Fruit fly (Drosophila melanogaster) whole organism, embryonic: Measurements from ENCODE around the gene PK1-R.

ENCODE experiments used
- CG10147 ChIP-seq: fragments of 200-800 bp; sonication (Bioruptor generic); optimal IDR thresholded peaks from 2 replicates; lab custom pipeline; 2019; ENCODE audit warnings: missing biosample characterization, mild to moderate bottlenecking, missing genetic modification characterization, moderate library complexity
- CG11504 ChIP-seq: fragments of 200-800 bp; sonication (Bioruptor generic); optimal IDR thresholded peaks from 3 replicates; lab custom pipeline; 2019; ENCODE audit warnings: missing biosample characterization, mild to moderate bottlenecking, missing genetic modification characterization, moderate library complexity
- CG11723 ChIP-seq: fragments of 200-800 bp; sonication (Bioruptor generic); optimal IDR thresholded peaks from 2 replicates; lab custom pipeline; 2017; ENCODE audit warnings: missing biosample characterization, mild to moderate bottlenecking, missing genetic modification characterization
- CG12942 ChIP-seq: fragments of 200-800 bp; sonication (Bioruptor generic); optimal IDR thresholded peaks from 3 replicates; lab custom pipeline; 2016; ENCODE audit warnings: missing biosample characterization, missing genetic modification characterization
- CG13424 ChIP-seq: fragments of 200-800 bp; sonication (Bioruptor generic); optimal IDR thresholded peaks from 2 replicates; lab custom pipeline; 2019; ENCODE audit warnings: missing biosample characterization, mild to moderate bottlenecking, missing genetic modification characterization, moderate library complexity
- CG14441 ChIP-seq: fragments of 200-800 bp; sonication (Bioruptor generic); IDR thresholded peaks from 2 replicates; pipeline ENCODE4 v1.3.6; 2022; ENCODE audit warnings: missing biosample characterization, missing genetic modification characterization
- CG15479 ChIP-seq: fragments of 200-800 bp; sonication (Bioruptor generic); optimal IDR thresholded peaks from 3 replicates; lab custom pipeline; 2019; ENCODE audit warnings: missing biosample characterization, mild to moderate bottlenecking, missing genetic modification characterization, moderate library complexity
- CG17186 ChIP-seq: fragments of 200-800 bp; sonication (Bioruptor generic); optimal IDR thresholded peaks from 3 replicates; lab custom pipeline; 2017; ENCODE audit warnings: missing biosample characterization, missing genetic modification reagents, missing genetic modification characterization
- CG17359 ChIP-seq: fragments of 200-800 bp; sonication (Bioruptor generic); optimal IDR thresholded peaks from 3 replicates; lab custom pipeline; 2018; ENCODE audit warnings: missing biosample characterization, mild to moderate bottlenecking, missing genetic modification characterization, moderate library complexity
- CG2875 ChIP-seq: fragments of 200-800 bp; sonication (Bioruptor generic); optimal IDR thresholded peaks from 2 replicates; lab custom pipeline; 2017; ENCODE audit warnings: missing biosample characterization, mild to moderate bottlenecking, missing genetic modification characterization, missing genetic modification reagents
- CG4820 ChIP-seq: fragments of 200-800 bp; sonication (Bioruptor generic); optimal IDR thresholded peaks from 3 replicates; lab custom pipeline; 2016; ENCODE audit warnings: missing biosample characterization, missing genetic modification characterization
- CG5180 ChIP-seq: fragments of 200-800 bp; sonication (Bioruptor generic); optimal IDR thresholded peaks from 3 replicates; lab custom pipeline; 2017; ENCODE audit warnings: missing biosample characterization, missing genetic modification characterization, mild to moderate bottlenecking, moderate library complexity, missing genetic modification reagents
- CG5245 ChIP-seq: fragments of 200-800 bp; sonication (Bioruptor generic); optimal IDR thresholded peaks from 3 replicates; lab custom pipeline; 2016; ENCODE audit warnings: missing biosample characterization, missing genetic modification characterization
- CG6272 ChIP-seq: fragments of 200-800 bp; sonication (Bioruptor generic); IDR thresholded peaks from 2 replicates; pipeline ENCODE4 v1.3.6; 2022; ENCODE audit warnings: missing biosample characterization, missing genetic modification characterization
- CG7357 ChIP-seq: fragments of 200-800 bp; sonication (Bioruptor generic); IDR thresholded peaks from 3 replicates; pipeline ENCODE4 v1.3.6; 2022; ENCODE audit warnings: missing biosample characterization, missing genetic modification characterization
- CG8388 ChIP-seq: fragments of 200-800 bp; sonication (Bioruptor generic); optimal IDR thresholded peaks from 2 replicates; lab custom pipeline; 2019; ENCODE audit warnings: missing biosample characterization, mild to moderate bottlenecking, missing genetic modification characterization, moderate library complexity
- CG9797 ChIP-seq: fragments of 200-800 bp; sonication (Bioruptor generic); optimal IDR thresholded peaks from 3 replicates; lab custom pipeline; 2018; ENCODE audit warnings: missing biosample characterization, mild to moderate bottlenecking, missing genetic modification characterization
- Dp ChIP-seq: fragments of 200-800 bp; sonication (Bioruptor generic); optimal IDR thresholded peaks from 2 replicates; lab custom pipeline; 2018; ENCODE audit warnings: missing biosample characterization, mild to moderate bottlenecking, missing genetic modification characterization, moderate library complexity
- Eip74EF ChIP-seq, 2 experiments: fragments of 200-800 bp in 1 of 2; fragments of >200 bp in 1 of 2; sonication (Bioruptor generic) in 1 of 2; optimal IDR thresholded peaks; 2 replicates each; lab custom pipeline; 2017 to 2019; ENCODE audit warnings: missing biosample characterization in 2 of 2, missing genetic modification characterization in 2 of 2, mild to moderate bottlenecking in 1 of 2, moderate library complexity in 1 of 2
- H2.0 ChIP-seq: fragments of 200-800 bp; sonication (Bioruptor generic); IDR thresholded peaks from 2 replicates; pipeline ENCODE4 v1.3.6; 2022; ENCODE audit warnings: missing biosample characterization, missing genetic modification characterization
- Kr ChIP-seq: fragments of 200-800 bp; sonication (Bioruptor generic); optimal IDR thresholded peaks from 2 replicates; lab custom pipeline; 2017; ENCODE audit warnings: missing biosample characterization, mild to moderate bottlenecking, missing genetic modification characterization
- MESR4 ChIP-seq: fragments of 200-800 bp; sonication (Bioruptor generic); optimal IDR thresholded peaks from 2 replicates; lab custom pipeline; 2018; ENCODE audit warnings: missing biosample characterization, mild to moderate bottlenecking, missing genetic modification characterization, moderate library complexity
- Oaz ChIP-seq: fragments of 200-800 bp; sonication (Bioruptor generic); IDR thresholded peaks from 2 replicates; pipeline ENCODE4 v1.3.6; 2022; ENCODE audit warnings: missing biosample characterization, missing genetic modification characterization
- Scr ChIP-seq: fragments of 200-800 bp; sonication (Bioruptor generic); IDR thresholded peaks from 2 replicates; pipeline ENCODE4 v1.3.6; 2022; ENCODE audit warnings: missing biosample characterization, missing genetic modification characterization; ENCODE audit not compliant: partially characterized antibody
- Side ChIP-seq: fragments of 200-800 bp; sonication (Bioruptor generic); optimal IDR thresholded peaks from 2 replicates; lab custom pipeline; 2016; ENCODE audit warnings: missing biosample characterization, missing genetic modification characterization
- Sox102F ChIP-seq: fragments of 200-800 bp; sonication (Bioruptor generic); optimal IDR thresholded peaks from 2 replicates; lab custom pipeline; 2018; ENCODE audit warnings: missing biosample characterization, mild to moderate bottlenecking, missing genetic modification characterization, moderate library complexity
- ato ChIP-seq: fragments of 200-800 bp; sonication (Bioruptor generic); IDR thresholded peaks from 2 replicates; pipeline ENCODE4 v1.3.6; 2022; ENCODE audit warnings: missing biosample characterization, missing genetic modification characterization; ENCODE audit not compliant: partially characterized antibody
- az2 ChIP-seq: fragments of 200-800 bp; sonication (Bioruptor generic); optimal IDR thresholded peaks from 3 replicates; lab custom pipeline; 2016; ENCODE audit warnings: missing biosample characterization, missing genetic modification characterization
- bbx ChIP-seq: fragments of 200-800 bp; sonication (Bioruptor generic); IDR thresholded peaks from 2 replicates; pipeline ENCODE4 v1.3.6; 2022; ENCODE audit warnings: missing biosample characterization, missing genetic modification characterization; ENCODE audit not compliant: partially characterized antibody
- caup ChIP-seq: fragments of 200-800 bp; sonication (Bioruptor generic); optimal IDR thresholded peaks from 3 replicates; lab custom pipeline; 2017; ENCODE audit warnings: missing biosample characterization, mild to moderate bottlenecking, missing genetic modification characterization, moderate library complexity; ENCODE audit not compliant: severe bottlenecking
- chn ChIP-seq: fragments of 200-800 bp; sonication (Bioruptor generic); optimal IDR thresholded peaks from 2 replicates; lab custom pipeline; 2016; ENCODE audit warnings: missing biosample characterization, missing genetic modification characterization
- corto ChIP-seq: fragments of 200-800 bp; sonication (Bioruptor generic); optimal IDR thresholded peaks from 2 replicates; lab custom pipeline; 2016; ENCODE audit warnings: missing biosample characterization, mild to moderate bottlenecking, missing genetic modification characterization, moderate library complexity
- dan ChIP-seq: fragments of 200-800 bp; sonication (Bioruptor generic); IDR thresholded peaks from 2 replicates; pipeline ENCODE4 v1.3.6; 2022; ENCODE audit warnings: missing biosample characterization, missing genetic modification characterization
- dpn ChIP-seq, 2 experiments: fragments of 200-800 bp; sonication (Bioruptor generic); optimal IDR thresholded peaks; 3 replicates each; lab custom pipeline; 2016; ENCODE audit warnings: missing biosample characterization in 2 of 2, missing genetic modification characterization in 2 of 2
- ftz-f1 ChIP-seq: fragments of 200-800 bp; sonication (Bioruptor generic); optimal IDR thresholded peaks from 2 replicates; lab custom pipeline; 2016; ENCODE audit warnings: missing biosample characterization, missing genetic modification characterization
- gem ChIP-seq: fragments of 200-800 bp; sonication (Bioruptor generic); optimal IDR thresholded peaks from 2 replicates; lab custom pipeline; 2019; ENCODE audit warnings: missing biosample characterization, mild to moderate bottlenecking, missing genetic modification characterization, moderate library complexity
- hbn ChIP-seq: fragments of 200-800 bp; sonication (Bioruptor generic); IDR thresholded peaks from 2 replicates; pipeline ENCODE4 v1.3.6; 2022; ENCODE audit warnings: missing biosample characterization, missing genetic modification characterization; ENCODE audit not compliant: partially characterized antibody
- lmd ChIP-seq: fragments of 200-800 bp; sonication (Bioruptor generic); IDR thresholded peaks from 2 replicates; pipeline ENCODE4 v1.3.6; 2022; ENCODE audit warnings: missing biosample characterization, missing genetic modification characterization
- onecut ChIP-seq: fragments of 200-800 bp; sonication (Bioruptor generic); IDR thresholded peaks from 2 replicates; pipeline ENCODE4 v1.3.6; 2022; ENCODE audit warnings: missing biosample characterization, missing genetic modification characterization
- org-1 ChIP-seq: fragments of 200-800 bp; sonication (Bioruptor generic); optimal IDR thresholded peaks from 2 replicates; lab custom pipeline; 2017; ENCODE audit warnings: missing biosample characterization, missing genetic modification characterization
- pfk ChIP-seq: fragments of 200-800 bp; sonication (Bioruptor generic); optimal IDR thresholded peaks from 2 replicates; lab custom pipeline; 2018; ENCODE audit warnings: missing biosample characterization, mild to moderate bottlenecking, missing genetic modification characterization, moderate library complexity
- pita ChIP-seq: fragments of 200-800 bp; sonication (Bioruptor generic); optimal IDR thresholded peaks from 2 replicates; lab custom pipeline; 2017; ENCODE audit warnings: missing biosample characterization, mild to moderate bottlenecking, missing genetic modification characterization
- seq ChIP-seq: fragments of 200-800 bp; sonication (Bioruptor generic); IDR thresholded peaks from 2 replicates; pipeline ENCODE4 v1.3.6; 2022; ENCODE audit warnings: missing biosample characterization, missing genetic modification characterization
- sim ChIP-seq: fragments of 200-800 bp; sonication (Bioruptor generic); IDR thresholded peaks from 2 replicates; pipeline ENCODE4 v1.3.6; 2022; ENCODE audit warnings: missing biosample characterization, missing genetic modification characterization
- twi ChIP-seq: fragments of 200-800 bp; optimal IDR thresholded peaks from 2 replicates; lab custom pipeline; 2019; ENCODE audit warnings: missing biosample characterization, mild to moderate bottlenecking, missing genetic modification characterization, moderate library complexity
- unpg ChIP-seq: fragments of 200-800 bp; sonication (Bioruptor generic); optimal IDR thresholded peaks from 3 replicates; lab custom pipeline; 2018; ENCODE audit warnings: missing biosample characterization, mild to moderate bottlenecking, missing genetic modification characterization, moderate library complexity
- wek ChIP-seq: fragments of 200-800 bp; sonication (Bioruptor generic); optimal IDR thresholded peaks from 3 replicates; lab custom pipeline; 2018; ENCODE audit warnings: missing biosample characterization, mild to moderate bottlenecking, missing genetic modification characterization, moderate library complexity

PK1-R gene

DNA sequence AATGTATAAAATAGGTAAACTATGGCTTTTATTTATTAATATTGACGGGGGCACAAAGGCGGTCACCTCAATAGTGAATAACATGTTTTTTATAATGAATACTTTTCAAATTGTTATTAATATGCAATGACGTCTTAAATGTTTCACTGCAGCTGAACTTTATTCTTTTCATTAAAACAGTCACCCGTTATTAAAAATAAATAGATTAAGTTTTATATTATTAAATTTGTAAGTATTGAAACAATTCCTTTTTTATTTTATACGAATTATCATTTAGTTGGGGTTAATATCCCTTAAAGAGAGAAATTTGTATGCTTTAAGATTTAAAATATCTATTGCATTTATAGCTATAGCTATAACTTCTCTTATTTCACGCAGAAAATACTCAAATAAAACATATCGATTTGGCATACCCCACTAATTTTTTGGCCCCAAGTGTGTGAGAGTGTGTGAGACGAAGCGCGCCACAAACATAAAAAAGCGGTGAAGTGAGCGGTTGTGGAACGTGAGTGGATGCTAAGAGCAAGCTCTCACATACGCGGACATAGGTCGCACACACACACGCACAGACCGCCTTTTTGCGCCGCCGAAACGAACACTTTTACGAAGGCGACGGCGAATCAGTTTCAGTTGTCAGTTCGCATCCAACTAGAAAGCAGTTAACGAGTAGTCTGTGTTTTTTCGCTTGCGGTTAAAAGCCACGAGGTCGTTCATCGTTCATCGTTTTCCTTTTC, 46.4 kb downstream of the PK1-R start, which contains the start of gene foxo (continued):
- peak in 1 of 2 experiments; percentile 92 for TF ChIP-seq Eip74EF (GFP tag; optimal IDR thresholded peaks at IDR 0.05; lab: Kevin White, UChicago)
- peak; percentile 57 for TF ChIP-seq CG4820
- no peak for TF ChIP-seq corto
- TF ChIP-seq sim (GFP tag; lab: Robert Waterston, UW) = no peak
- TF ChIP-seq chn (GFP tag; lab: Kevin White, UChicago) = no peak
- TF ChIP-seq CG8388 (GFP tag; lab: Kevin White, UChicago) = peak; percentile 72
- 0 out of 2 replicates have a peak, but pooled peaks have one; percentile 32 for TF ChIP-seq ato (GFP tag; lab: Robert Waterston, UW)
- peak; percentile 76 for TF ChIP-seq ftz-f1 (GFP tag; lab: Kevin White, UChicago)
- TF ChIP-seq seq = no peak; the same call in 1 of the 2 replicates
- peak; percentile 92 for TF ChIP-seq CG10147 (GFP tag; lab: Kevin White, UChicago)
- TF ChIP-seq CG11723 (GFP tag; lab: Kevin White, UChicago) = peak; percentile 72
- TF ChIP-seq H2.0 = 0 out of 2 replicates have a peak, but pooled peaks have one; percentile 21
- TF ChIP-seq CG17359 (tag; lab: Kevin White, UChicago) = peak; percentile 83
- peak; percentile 82 for TF ChIP-seq org-1
- TF ChIP-seq pfk (GFP tag; lab: Kevin White, UChicago) = peak; percentile 58
- peak; percentile 88 for TF ChIP-seq CG13424 (tag; lab: Kevin White, UChicago)
- peak; percentile 77 for TF ChIP-seq CG5180 (GFP tag; lab: Kevin White, UChicago)
- peak; percentile 79 for TF ChIP-seq unpg
- TF ChIP-seq az2 (GFP tag; lab: Kevin White, UChicago) = peak; percentile 69
- no peak for TF ChIP-seq Dp (GFP tag; lab: Kevin White, UChicago)
- no peak for TF ChIP-seq Oaz (GFP tag; lab: Robert Waterston, UW)
- peak; percentile 82 for TF ChIP-seq Sox102F (GFP tag; lab: Kevin White, UChicago)
- TF ChIP-seq CG2875 = peak; percentile 69
- peak; percentile 62 for TF ChIP-seq twi
- no peak for TF ChIP-seq dan
- peak; percentile 59; the same call in 1 of the 2 replicates for TF ChIP-seq onecut
- TF ChIP-seq CG7357 = 0 out of 3 replicates have a peak, but pooled peaks have one; percentile 14
- no peak for TF ChIP-seq CG5245
- no peak for TF ChIP-seq hbn (GFP tag; lab: Robert Waterston, UW)
- peak; percentile 67; the same call in 1 of the 2 replicates for TF ChIP-seq CG14441 (GFP tag; lab: Robert Waterston, UW)
- TF ChIP-seq MESR4 = no peak
- TF ChIP-seq caup = peak; percentile 72
- TF ChIP-seq CG11504 = peak; percentile 92
- TF ChIP-seq CG12942 (GFP tag; lab: Kevin White, UChicago) = peak; percentile 53
- no peak for TF ChIP-seq CG15479 (GFP tag; lab: Kevin White, UChicago)
- no peak for TF ChIP-seq CG9797
- TF ChIP-seq Side (GFP tag; lab: Kevin White, UChicago) = no peak
- no peak for TF ChIP-seq CG6272 (GFP tag; lab: Robert Waterston, UW)
- peak; percentile 40 to 54 for TF ChIP-seq dpn (GFP tag; optimal IDR thresholded peaks at IDR 0.05; lab: Kevin White, UChicago)
- no peak for TF ChIP-seq Kr (GFP tag; lab: Kevin White, UChicago)
- TF ChIP-seq bbx (GFP tag; lab: Robert Waterston, UW) = peak; percentile 42; the same call in 1 of the 2 replicates
- TF ChIP-seq wek (GFP tag; lab: Kevin White, UChicago) = no peak
- TF ChIP-seq CG17186 (GFP tag; lab: Kevin White, UChicago) = no peak
- peak; percentile 93 for TF ChIP-seq gem
- no peak for TF ChIP-seq Scr
- TF ChIP-seq pita = no peak
- peak; percentile 69; the same call in 1 of the 2 replicates for TF ChIP-seq lmd (GFP tag; lab: Robert Waterston, UW)
